Fruit fly (Drosophila melanogaster) whole organism, embryonic: ENCODE results near the gene CG2614.
A peak's percentile ranks its signal among the peaks of the same experiment; 100 is the strongest.

Experiments
- Ada2b ChIP-seq: fragments of 200-800 bp; sonication (Bioruptor generic); IDR thresholded peaks from 2 replicates; pipeline ENCODE4 v1.3.6; 2022; ENCODE audit warnings: missing biosample characterization, missing genetic modification characterization
- Antp ChIP-seq: fragments of 200-800 bp; sonication (Bioruptor generic); optimal IDR thresholded peaks from 3 replicates; lab custom pipeline; 2016; ENCODE audit warnings: missing biosample characterization, missing genetic modification characterization
- Atf6 ChIP-seq: fragments of 200-800 bp; sonication (Bioruptor generic); IDR thresholded peaks from 2 replicates; pipeline ENCODE4 v1.3.6; 2022; ENCODE audit warnings: missing biosample characterization, missing genetic modification characterization
- BEAF-32 ChIP-seq: fragments of 200-800 bp; sonication (Bioruptor generic); optimal IDR thresholded peaks from 3 replicates; lab custom pipeline; 2017; ENCODE audit warnings: missing biosample characterization, missing genetic modification characterization, mild to moderate bottlenecking, moderate library complexity, missing genetic modification reagents
- CG11504 ChIP-seq: fragments of 200-800 bp; sonication (Bioruptor generic); optimal IDR thresholded peaks from 3 replicates; lab custom pipeline; 2019; ENCODE audit warnings: missing biosample characterization, mild to moderate bottlenecking, missing genetic modification characterization, moderate library complexity
- CG11696 ChIP-seq: fragments of 200-800 bp; sonication (Bioruptor generic); IDR thresholded peaks from 2 replicates; pipeline ENCODE4 v1.3.6; 2022; ENCODE audit warnings: missing biosample characterization, missing genetic modification characterization
- CG14441 ChIP-seq: fragments of 200-800 bp; sonication (Bioruptor generic); IDR thresholded peaks from 2 replicates; pipeline ENCODE4 v1.3.6; 2022; ENCODE audit warnings: missing biosample characterization, missing genetic modification characterization
- CG1647 ChIP-seq: fragments of 200-800 bp; sonication (Bioruptor generic); optimal IDR thresholded peaks from 3 replicates; lab custom pipeline; 2016; ENCODE audit warnings: missing biosample characterization, missing genetic modification characterization
- CG2889 ChIP-seq: fragments of 200-800 bp; sonication (Bioruptor generic); IDR thresholded peaks from 3 replicates; pipeline ENCODE4 v1.3.6; 2022; ENCODE audit warnings: missing biosample characterization, missing genetic modification characterization
- CG33557 ChIP-seq: fragments of 200-800 bp; sonication (Bioruptor generic); optimal IDR thresholded peaks from 2 replicates; lab custom pipeline; 2019; ENCODE audit warnings: missing biosample characterization, mild to moderate bottlenecking, missing genetic modification characterization, moderate library complexity
- CG34422 ChIP-seq: fragments of 200-800 bp; sonication (Bioruptor generic); IDR thresholded peaks from 3 replicates; pipeline ENCODE4 v1.3.6; 2022; ENCODE audit warnings: missing biosample characterization, missing genetic modification characterization
- CG4424 ChIP-seq: fragments of 200-800 bp; sonication (Bioruptor generic); optimal IDR thresholded peaks from 3 replicates; lab custom pipeline; 2016; ENCODE audit warnings: missing biosample characterization, missing genetic modification characterization
- CG6254 ChIP-seq: fragments of 200-800 bp; sonication (Bioruptor generic); optimal IDR thresholded peaks from 3 replicates; lab custom pipeline; 2017; ENCODE audit warnings: mild to moderate bottlenecking, missing biosample characterization, missing genetic modification reagents, missing genetic modification characterization
- CG7839 ChIP-seq: fragments of 200-800 bp; sonication (Bioruptor generic); optimal IDR thresholded peaks from 3 replicates; lab custom pipeline; 2018; ENCODE audit warnings: missing biosample characterization, mild to moderate bottlenecking, missing genetic modification characterization, moderate library complexity
- CG7963 ChIP-seq: fragments of 200-800 bp; sonication (Bioruptor generic); IDR thresholded peaks from 3 replicates; pipeline ENCODE4 v1.3.6; 2022; ENCODE audit warnings: missing biosample characterization, missing genetic modification characterization; ENCODE audit not compliant: partially characterized antibody
- Drgx ChIP-seq: fragments of 200-800 bp; sonication (Bioruptor generic); IDR thresholded peaks from 2 replicates; pipeline ENCODE4 v1.3.6; 2022; ENCODE audit warnings: missing biosample characterization, missing genetic modification characterization
- E2f1 ChIP-seq: fragments of 200-800 bp; sonication (Bioruptor generic); IDR thresholded peaks from 2 replicates; pipeline ENCODE4 v1.3.6; 2022; ENCODE audit warnings: missing biosample characterization, missing genetic modification characterization
- ERR ChIP-seq: fragments of 200-800 bp; sonication (Bioruptor generic); optimal IDR thresholded peaks from 2 replicates; lab custom pipeline; 2016; ENCODE audit warnings: missing biosample characterization, missing genetic modification characterization
- Ets65A ChIP-seq: fragments of 200-800 bp; sonication (Bioruptor generic); peaks from one replicate; lab custom pipeline; 2016; ENCODE audit warnings: missing biosample characterization, missing genetic modification characterization
- Hr3 ChIP-seq: fragments of 200-800 bp; sonication (Bioruptor generic); optimal IDR thresholded peaks from 3 replicates; lab custom pipeline; 2016; ENCODE audit warnings: missing biosample characterization, missing genetic modification characterization
- Jarid2 ChIP-seq: fragments of 200-800 bp; sonication (Bioruptor generic); optimal IDR thresholded peaks from 3 replicates; lab custom pipeline; 2017; ENCODE audit warnings: mild to moderate bottlenecking, missing biosample characterization, missing genetic modification reagents, missing genetic modification characterization
- Kr ChIP-seq: fragments of 200-800 bp; sonication (Bioruptor generic); optimal IDR thresholded peaks from 2 replicates; lab custom pipeline; 2017; ENCODE audit warnings: missing biosample characterization, mild to moderate bottlenecking, missing genetic modification characterization
- Lhr ChIP-seq: fragments of 200-800 bp; sonication (Bioruptor generic); optimal IDR thresholded peaks from 3 replicates; lab custom pipeline; 2017; ENCODE audit warnings: mild to moderate bottlenecking, missing biosample characterization, missing genetic modification reagents, missing genetic modification characterization
- Med ChIP-seq: fragments of 200-800 bp; sonication (Bioruptor generic); peaks from one replicate; lab custom pipeline; 2016; ENCODE audit warnings: missing biosample characterization, missing genetic modification characterization, mild to moderate bottlenecking, inconsistent platforms, moderate library complexity
- Pdp1 ChIP-seq, 2 experiments: fragments of 200-800 bp; sonication (Bioruptor generic); optimal IDR thresholded peaks; 3 replicates each; lab custom pipeline; 2016; ENCODE audit warnings: missing biosample characterization in 2 of 2, missing genetic modification characterization in 2 of 2, mild to moderate bottlenecking in 1 of 2, moderate library complexity in 1 of 2
- Rfx ChIP-seq: fragments of 200-800 bp; sonication (Bioruptor generic); IDR thresholded peaks from 2 replicates; pipeline ENCODE4 v1.3.6; 2022; ENCODE audit warnings: missing biosample characterization, missing genetic modification characterization
- Xrp1 ChIP-seq: fragments of 200-800 bp; sonication (Bioruptor generic); IDR thresholded peaks from 2 replicates; pipeline ENCODE4 v1.3.6; 2022; ENCODE audit warnings: missing biosample characterization, missing genetic modification characterization
- btn ChIP-seq: fragments of 200-800 bp; sonication (Bioruptor generic); optimal IDR thresholded peaks from 2 replicates; lab custom pipeline; 2016; ENCODE audit warnings: missing biosample characterization, missing genetic modification characterization
- cato ChIP-seq: fragments of 200-800 bp; sonication (Bioruptor generic); optimal IDR thresholded peaks from 2 replicates; lab custom pipeline; 2016; ENCODE audit warnings: missing biosample characterization, missing genetic modification characterization, borderline replicate concordance
- ewg ChIP-seq: fragments of 200-800 bp; sonication (Bioruptor generic); optimal IDR thresholded peaks from 3 replicates; lab custom pipeline; 2017; ENCODE audit warnings: mild to moderate bottlenecking, missing biosample characterization, missing genetic modification reagents, missing genetic modification characterization
- jumu ChIP-seq: fragments of 200-800 bp; sonication (Bioruptor generic); optimal IDR thresholded peaks from 3 replicates; lab custom pipeline; 2016; ENCODE audit warnings: missing biosample characterization, missing genetic modification characterization
- klu ChIP-seq: fragments of 200-800 bp; sonication (Bioruptor generic); IDR thresholded peaks from 2 replicates; pipeline ENCODE4 v1.3.6; 2022; ENCODE audit warnings: missing biosample characterization, missing genetic modification characterization
- kni ChIP-seq: fragments of 200-800 bp; sonication (Bioruptor generic); optimal IDR thresholded peaks from 3 replicates; lab custom pipeline; 2017; ENCODE audit warnings: mild to moderate bottlenecking, missing biosample characterization, missing genetic modification reagents, missing genetic modification characterization
- mirr ChIP-seq: fragments of 200-800 bp; sonication (Bioruptor generic); optimal IDR thresholded peaks from 3 replicates; lab custom pipeline; 2018; ENCODE audit warnings: missing biosample characterization, mild to moderate bottlenecking, missing genetic modification characterization
- nerfin-1 ChIP-seq: fragments of 200-800 bp; sonication (Bioruptor generic); optimal IDR thresholded peaks from 3 replicates; lab custom pipeline; 2019; ENCODE audit warnings: missing biosample characterization, mild to moderate bottlenecking, missing genetic modification characterization, moderate library complexity
- org-1 ChIP-seq: fragments of 200-800 bp; sonication (Bioruptor generic); optimal IDR thresholded peaks from 2 replicates; lab custom pipeline; 2017; ENCODE audit warnings: missing biosample characterization, missing genetic modification characterization
- prd ChIP-seq, 3 experiments: fragments of >200 bp in 2 of 3; fragments of 200-800 bp in 1 of 3; sonication (Bioruptor generic) in 1 of 3; optimal IDR thresholded peaks in 2 of 3; IDR thresholded peaks in 1 of 3; 2 replicates in 2 of 3; 3 replicates in 1 of 3; pipeline versions ENCODE4 v1.3.6 to Lab custom; 2017 to 2022; ENCODE audit warnings: missing biosample characterization in 1 of 3, missing genetic modification characterization in 1 of 3
- pzg ChIP-seq: fragments of 200-800 bp; sonication (Bioruptor generic); optimal IDR thresholded peaks from 3 replicates; lab custom pipeline; 2018; ENCODE audit warnings: missing biosample characterization, mild to moderate bottlenecking, missing genetic modification characterization, moderate library complexity
- row ChIP-seq: fragments of 200-800 bp; sonication (Bioruptor generic); IDR thresholded peaks from 3 replicates; pipeline ENCODE4 v1.3.6; 2022; ENCODE audit warnings: missing biosample characterization, missing genetic modification characterization
- sens ChIP-seq: fragments of 200-800 bp; sonication (Bioruptor generic); peaks from one replicate; lab custom pipeline; 2016; ENCODE audit warnings: missing biosample characterization, missing genetic modification characterization
- sens-2 ChIP-seq: fragments of 200-800 bp; sonication (Bioruptor generic); IDR thresholded peaks from 2 replicates; pipeline ENCODE4 v1.3.6; 2022; ENCODE audit warnings: missing biosample characterization, missing genetic modification characterization
- slbo ChIP-seq: fragments of 200-800 bp; sonication (Bioruptor generic); IDR thresholded peaks from 2 replicates; pipeline ENCODE4 v1.3.6; 2022; ENCODE audit warnings: missing biosample characterization, missing genetic modification characterization
- sr ChIP-seq: fragments of 200-800 bp; sonication (Bioruptor generic); IDR thresholded peaks from 3 replicates; pipeline ENCODE4 v1.3.6; 2022; ENCODE audit warnings: missing biosample characterization, missing genetic modification characterization
- ttk ChIP-seq: fragments of 200-800 bp; sonication (Bioruptor generic); IDR thresholded peaks from 2 replicates; pipeline ENCODE4 v2.1.2; 2022; ENCODE audit warnings: missing biosample characterization, missing genetic modification characterization
- unpg ChIP-seq: fragments of 200-800 bp; sonication (Bioruptor generic); optimal IDR thresholded peaks from 3 replicates; lab custom pipeline; 2018; ENCODE audit warnings: missing biosample characterization, mild to moderate bottlenecking, missing genetic modification characterization, moderate library complexity

The CG2614 gene

dm6 chr2L:20649891-20650290 lies 6.3 kb upstream of the CG2614 start, which contains the start of gene CG2611 (continued):
- TF ChIP-seq Antp (GFP tag; lab: Kevin White, UChicago): peak; percentile 56
- peak; percentile 51 for TF ChIP-seq pzg
- TF ChIP-seq Pdp1 (GFP tag; optimal IDR thresholded peaks at IDR 0.05; lab: Kevin White, UChicago): peak; percentile 58 to 59
- peak; percentile 57 for TF ChIP-seq jumu
- TF ChIP-seq ERR: peak; percentile 7
- TF ChIP-seq Jarid2 (GFP tag; lab: Kevin White, UChicago): no peak
- no peak for TF ChIP-seq btn (GFP tag; lab: Kevin White, UChicago)

dm6 chr2L:20661071-20661470 lies 4.8 kb downstream of the CG2614 start:
- TF ChIP-seq CG11696: no peak
- 0 out of 2 replicates have a peak, but pooled peaks have one; percentile 12 for TF ChIP-seq Drgx
- peak; percentile 72 for TF ChIP-seq sens (GFP tag; lab: Kevin White, UChicago)
- no peak for TF ChIP-seq sr (GFP tag; lab: Robert Waterston, UW)
- TF ChIP-seq Rfx: peak; percentile 25; the same call in 1 of the 2 replicates
- no peak for TF ChIP-seq CG33557 (GFP tag; lab: Kevin White, UChicago)
- no peak for TF ChIP-seq prd (optimal IDR thresholded peaks at IDR 0.05; lab: Kevin White, UChicago)
- peak; percentile 24; the same call in 1 of the 3 replicates for TF ChIP-seq prd (GFP tag; IDR thresholded peaks at IDR 0.05; lab: Robert Waterston, UW)
- TF ChIP-seq kni (GFP tag; lab: Kevin White, UChicago): no peak
- no peak for TF ChIP-seq cato (GFP tag; lab: Kevin White, UChicago)
- TF ChIP-seq Xrp1 (GFP tag; lab: Robert Waterston, UW): peak; percentile 19; the same call in 1 of the 2 replicates
- no peak for TF ChIP-seq E2f1 (GFP tag; lab: Robert Waterston, UW)
- TF ChIP-seq mirr (GFP tag; lab: Kevin White, UChicago): no peak
- 0 out of 2 replicates have a peak, but pooled peaks have one; percentile 14 for TF ChIP-seq Ada2b (GFP tag; lab: Robert Waterston, UW)
- no peak for TF ChIP-seq CG1647 (GFP tag; lab: Kevin White, UChicago)
- TF ChIP-seq CG34422 (GFP tag; lab: Robert Waterston, UW): no peak
- TF ChIP-seq klu (GFP tag; lab: Robert Waterston, UW): no peak
- no peak for TF ChIP-seq ewg (GFP tag; lab: Kevin White, UChicago)
- TF ChIP-seq nerfin-1: no peak
- TF ChIP-seq Hr3 (GFP tag; lab: Kevin White, UChicago): no peak
- TF ChIP-seq CG11504 (tag; lab: Kevin White, UChicago): no peak
- no peak for TF ChIP-seq org-1
- TF ChIP-seq Ets65A (GFP tag; lab: Kevin White, UChicago): no peak
- TF ChIP-seq CG7963 (GFP tag; lab: Robert Waterston, UW): no peak
- no peak for TF ChIP-seq sens-2 (GFP tag; lab: Robert Waterston, UW)
- TF ChIP-seq Pdp1 (GFP tag; optimal IDR thresholded peaks at IDR 0.05; lab: Kevin White, UChicago): no peak
- TF ChIP-seq Kr: no peak
- TF ChIP-seq CG7839 (tag; lab: Kevin White, UChicago): no peak
- TF ChIP-seq BEAF-32 (GFP tag; lab: Kevin White, UChicago): no peak
- TF ChIP-seq Lhr (GFP tag; lab: Kevin White, UChicago): no peak
- TF ChIP-seq ttk (GFP tag; lab: Robert Waterston, UW): no peak
- TF ChIP-seq CG4424 (GFP tag; lab: Kevin White, UChicago): no peak
- TF ChIP-seq Atf6 (GFP tag; lab: Robert Waterston, UW): no peak
- TF ChIP-seq unpg (GFP tag; lab: Kevin White, UChicago): no peak
- no peak for TF ChIP-seq CG14441
- no peak for TF ChIP-seq CG2889
- TF ChIP-seq row: peak; percentile 23; the same call in 1 of the 3 replicates
- peak; percentile 55 for TF ChIP-seq Med
- TF ChIP-seq slbo (GFP tag; lab: Robert Waterston, UW): 0 out of 2 replicates have a peak, but pooled peaks have one; percentile 37
- TF ChIP-seq CG6254: no peak
